Worm (Caenorhabditis elegans) whole organism, late embryonic: ENCODE measurements around the gene T28D9.16.

Source experiments
- K09A11.1 ChIP-seq: sonication (generic microtip); optimal IDR thresholded peaks from 2 replicates; lab custom pipeline; 2017; ENCODE audit warnings: antibody characterized with exemption, mild to moderate bottlenecking, missing genetic modification characterization, missing compliant biosample characterization; ENCODE audit not compliant: insufficient read depth
- T23F11.4 ChIP-seq: fragments of 200-800 bp; sonication (Bioruptor generic); optimal IDR thresholded peaks from 2 replicates; lab custom pipeline; 2018; ENCODE audit warnings: mild to moderate bottlenecking, missing genetic modification characterization, missing compliant biosample characterization
- Y22D7AL.16 ChIP-seq: sonication (generic microtip); optimal IDR thresholded peaks from 2 replicates; lab custom pipeline; 2016; ENCODE audit warnings: missing genetic modification characterization, missing compliant biosample characterization
- ahr-1 ChIP-seq: sonication (generic microtip); optimal IDR thresholded peaks from 2 replicates; lab custom pipeline; 2016; ENCODE audit warnings: missing genetic modification characterization, missing compliant biosample characterization
- ama-1 ChIP-seq: fragments of 150-350 bp; optimal IDR thresholded peaks from 2 replicates; lab custom pipeline; 2014
- ceh-14 ChIP-seq: sonication (generic microtip); optimal IDR thresholded peaks from 2 replicates; lab custom pipeline; 2016; ENCODE audit warnings: missing genotype, missing genetic modification characterization, missing compliant biosample characterization
- ceh-18 ChIP-seq: sonication (generic microtip); optimal IDR thresholded peaks from 2 replicates; lab custom pipeline; 2016; ENCODE audit warnings: missing genetic modification characterization, missing compliant biosample characterization
- ceh-19 ChIP-seq: fragments of 200-800 bp; sonication (Bioruptor generic); optimal IDR thresholded peaks from 2 replicates; lab custom pipeline; 2018; ENCODE audit warnings: mild to moderate bottlenecking, missing genetic modification characterization, missing compliant biosample characterization
- ceh-2 ChIP-seq: sonication (generic microtip); optimal IDR thresholded peaks from 2 replicates; lab custom pipeline; 2016; ENCODE audit warnings: missing genotype, missing genetic modification characterization, missing compliant biosample characterization
- ceh-22 ChIP-seq: sonication (generic microtip); optimal IDR thresholded peaks from 2 replicates; lab custom pipeline; 2017; ENCODE audit warnings: missing biosample characterization, missing genetic modification characterization
- ceh-24 ChIP-seq: sonication (generic microtip); optimal IDR thresholded peaks from 2 replicates; lab custom pipeline; 2016; ENCODE audit warnings: mild to moderate bottlenecking, missing genetic modification characterization, missing compliant biosample characterization
- ceh-30 ChIP-seq: fragments of 150-350 bp; optimal IDR thresholded peaks from 2 replicates; lab custom pipeline; 2014; ENCODE audit warnings: missing biosample characterization, missing genetic modification characterization
- ceh-45 ChIP-seq: fragments of 200-800 bp; sonication (Bioruptor generic); IDR thresholded peaks from 2 replicates; pipeline ENCODE4 v1.3.6; 2022; ENCODE audit warnings: missing genetic modification reagents, missing genetic modification characterization, missing compliant biosample characterization
- ceh-48 ChIP-seq: sonication (generic microtip); optimal IDR thresholded peaks from 2 replicates; lab custom pipeline; 2016; ENCODE audit warnings: missing genetic modification characterization, inconsistent platforms, missing compliant biosample characterization
- ceh-6 ChIP-seq: fragments of 200-800 bp; sonication (Bioruptor generic); optimal IDR thresholded peaks from 2 replicates; lab custom pipeline; 2018; ENCODE audit warnings: mild to moderate bottlenecking, missing genetic modification characterization, missing compliant biosample characterization
- ceh-9 ChIP-seq: sonication (generic microtip); optimal IDR thresholded peaks from 2 replicates; lab custom pipeline; 2016; ENCODE audit warnings: mild to moderate bottlenecking, missing genetic modification characterization, inconsistent platforms, missing compliant biosample characterization
- elt-2 ChIP-seq: sonication (generic microtip); optimal IDR thresholded peaks from 2 replicates; lab custom pipeline; 2016; ENCODE audit warnings: missing genetic modification reagents, missing genetic modification characterization, missing compliant biosample characterization
- ets-4 ChIP-seq: sonication (generic microtip); optimal IDR thresholded peaks from 2 replicates; lab custom pipeline; 2016; ENCODE audit warnings: missing genetic modification characterization, missing compliant biosample characterization
- eyg-1 ChIP-seq: sonication (generic microtip); optimal IDR thresholded peaks from 2 replicates; lab custom pipeline; 2016; ENCODE audit warnings: missing genotype, missing genetic modification characterization, missing compliant biosample characterization
- fkh-6 ChIP-seq: sonication (generic microtip); optimal IDR thresholded peaks from 2 replicates; lab custom pipeline; 2016; ENCODE audit warnings: missing genetic modification characterization, missing compliant biosample characterization
- hlh-13 ChIP-seq: fragments of 200-800 bp; sonication (Bioruptor generic); optimal IDR thresholded peaks from 2 replicates; lab custom pipeline; 2018; ENCODE audit warnings: mild to moderate bottlenecking, missing genetic modification characterization, missing compliant biosample characterization
- hlh-30 ChIP-seq: sonication (generic microtip); optimal IDR thresholded peaks from 2 replicates; lab custom pipeline; 2017; ENCODE audit warnings: antibody characterized with exemption, missing genetic modification characterization, missing compliant biosample characterization; ENCODE audit not compliant: insufficient read depth
- hlh-6 ChIP-seq: sonication (generic microtip); optimal IDR thresholded peaks from 2 replicates; lab custom pipeline; 2016; ENCODE audit warnings: missing genotype, missing genetic modification characterization, missing compliant biosample characterization
- hlh-8 ChIP-seq: sonication (generic microtip); optimal IDR thresholded peaks from 2 replicates; lab custom pipeline; 2016; ENCODE audit warnings: missing genotype, missing genetic modification characterization, missing compliant biosample characterization
- lim-6 ChIP-seq: sonication (generic microtip); optimal IDR thresholded peaks from 2 replicates; lab custom pipeline; 2016; ENCODE audit warnings: missing genetic modification characterization, missing compliant biosample characterization
- lin-11 ChIP-seq: fragments of 200-800 bp; sonication (Bioruptor generic); optimal IDR thresholded peaks from 2 replicates; lab custom pipeline; 2018; ENCODE audit warnings: mild to moderate bottlenecking, missing genetic modification characterization, missing compliant biosample characterization
- madf-2 ChIP-seq: sonication (generic microtip); optimal IDR thresholded peaks from 2 replicates; lab custom pipeline; 2017; ENCODE audit warnings: missing genetic modification characterization, missing compliant biosample characterization
- nfya-1 ChIP-seq: sonication (generic microtip); optimal IDR thresholded peaks from 2 replicates; lab custom pipeline; 2017; ENCODE audit warnings: missing genetic modification characterization, mild to moderate bottlenecking, missing compliant biosample characterization, antibody characterized with exemption, moderate library complexity
- nhr-11 ChIP-seq: fragments of 150-350 bp; optimal IDR thresholded peaks from 2 replicates; lab custom pipeline; 2014; ENCODE audit warnings: missing biosample characterization, missing genetic modification characterization
- nhr-232 ChIP-seq: sonication (generic microtip); optimal IDR thresholded peaks from 2 replicates; lab custom pipeline; 2016; ENCODE audit warnings: missing genetic modification characterization, missing compliant biosample characterization
- pag-3 ChIP-seq: sonication (generic microtip); optimal IDR thresholded peaks from 2 replicates; lab custom pipeline; 2016; ENCODE audit warnings: missing compliant biosample characterization, missing genetic modification characterization, borderline replicate concordance
- pat-9 ChIP-seq: fragments of 200-800 bp; sonication (Bioruptor generic); optimal IDR thresholded peaks from 2 replicates; lab custom pipeline; 2018; ENCODE audit warnings: mild to moderate bottlenecking, missing genetic modification characterization, moderate library complexity, missing compliant biosample characterization
- pax-1 ChIP-seq: fragments of 150-350 bp; optimal IDR thresholded peaks from 2 replicates; lab custom pipeline; 2014; ENCODE audit warnings: missing biosample characterization, missing genetic modification characterization
- pha-2 ChIP-seq: sonication (generic microtip); optimal IDR thresholded peaks from 2 replicates; lab custom pipeline; 2017; ENCODE audit warnings: mild to moderate bottlenecking, missing genetic modification characterization, missing compliant biosample characterization
- pha-4 ChIP-seq: fragments of 150-350 bp; optimal IDR thresholded peaks from 2 replicates; lab custom pipeline; 2018; ENCODE audit warnings: missing biosample characterization, missing genetic modification reagents, missing genetic modification characterization
- pros-1 ChIP-seq: fragments of 150-350 bp; optimal IDR thresholded peaks from 2 replicates; lab custom pipeline; 2014; ENCODE audit warnings: missing biosample characterization, missing genetic modification reagents, missing genetic modification characterization
- ref-2 ChIP-seq: sonication (generic microtip); optimal IDR thresholded peaks from 2 replicates; lab custom pipeline; 2016; ENCODE audit warnings: missing genetic modification characterization, missing compliant biosample characterization
- sdc-2 ChIP-seq: sonication (generic microtip); optimal IDR thresholded peaks from 2 replicates; lab custom pipeline; 2016; ENCODE audit warnings: missing genotype, missing genetic modification characterization, missing compliant biosample characterization
- sox-4 ChIP-seq: sonication (generic microtip); optimal IDR thresholded peaks from 2 replicates; lab custom pipeline; 2017; ENCODE audit warnings: mild to moderate bottlenecking, missing genetic modification characterization, inconsistent platforms, missing compliant biosample characterization
- tbx-2 ChIP-seq: sonication (generic microtip); optimal IDR thresholded peaks from 2 replicates; lab custom pipeline; 2016; ENCODE audit warnings: missing genetic modification characterization, missing compliant biosample characterization
- tbx-7 ChIP-seq: sonication (generic microtip); optimal IDR thresholded peaks from 2 replicates; lab custom pipeline; 2016; ENCODE audit warnings: missing genotype, missing genetic modification characterization, missing compliant biosample characterization
- ttx-3 ChIP-seq: sonication (generic microtip); optimal IDR thresholded peaks from 2 replicates; lab custom pipeline; 2016; ENCODE audit warnings: missing genetic modification reagents, missing genetic modification characterization, missing compliant biosample characterization
- unc-3 ChIP-seq, 2 experiments: fragments of 200-800 bp in 1 of 2; sonication (Bioruptor generic) in 1 of 2; sonication (generic microtip) in 1 of 2; conservative IDR thresholded peaks in 1 of 2; optimal IDR thresholded peaks in 1 of 2; 2 replicates each; pipeline versions ENCODE4 v1.3.6 to Lab custom; 2016 to 2022; ENCODE audit warnings: missing compliant biosample characterization in 2 of 2, missing genetic modification characterization in 2 of 2, missing genetic modification reagents in 1 of 2
- zip-5 ChIP-seq: sonication (generic microtip); optimal IDR thresholded peaks from 2 replicates; lab custom pipeline; 2016; ENCODE audit warnings: missing genetic modification characterization, missing compliant biosample characterization
- ztf-16 ChIP-seq: sonication (generic microtip); optimal IDR thresholded peaks from 2 replicates; lab custom pipeline; 2017; ENCODE audit warnings: missing genetic modification characterization, missing compliant biosample characterization

Gene T28D9.16

DNA sequence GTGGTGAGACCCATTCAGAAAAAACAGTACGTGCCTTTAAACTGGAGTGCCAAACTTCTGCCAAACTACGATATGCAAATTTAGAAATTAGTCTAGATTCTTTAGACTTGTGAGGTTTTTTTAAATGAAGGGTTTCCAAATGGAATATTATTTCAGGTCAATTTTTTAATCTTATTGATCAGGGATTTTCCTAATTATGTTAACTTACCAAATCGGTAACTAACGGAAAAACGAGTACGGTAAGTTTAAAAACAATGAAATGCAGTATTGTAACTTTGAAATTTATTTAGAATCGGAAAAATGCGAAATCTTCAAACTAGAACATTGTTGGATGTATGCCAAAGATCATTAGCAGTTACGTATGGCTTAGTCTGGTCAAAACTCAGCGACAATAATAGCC is 40.8 kb downstream of the T28D9.16 start, which contains the start of gene C56E6.7:
Gene C56E6.7 (plus strand): TSS at position 301 of the 400 bp plus-strand sequence.
- no peak for TF ChIP-seq ref-2 (tag; lab: Kevin White, UChicago)
- no peak for TF ChIP-seq ama-1
- no peak for TF ChIP-seq hlh-8 (tag; lab: Kevin White, UChicago)
- no peak for TF ChIP-seq pat-9 (tag; lab: Kevin White, UChicago)
- TF ChIP-seq ceh-24 (tag; lab: Kevin White, UChicago): no peak
- no peak for TF ChIP-seq nhr-11 (tag; lab: Kevin White, UChicago)
- no peak for TF ChIP-seq pag-3 (tag; lab: Kevin White, UChicago)
- no peak for TF ChIP-seq ceh-2
- no peak for TF ChIP-seq unc-3 (GFP tag; conservative IDR thresholded peaks at IDR 0.05; lab: Robert Waterston, UW)
- no peak for TF ChIP-seq unc-3 (tag; optimal IDR thresholded peaks at IDR 0.05; lab: Kevin White, UChicago)
- no peak for TF ChIP-seq fkh-6 (tag; lab: Kevin White, UChicago)
- no peak for TF ChIP-seq nhr-232 (tag; lab: Kevin White, UChicago)
- no peak for TF ChIP-seq hlh-6 (tag; lab: Kevin White, UChicago)
- TF ChIP-seq hlh-13 (GFP tag; lab: Kevin White, UChicago): no peak
- no peak for TF ChIP-seq madf-2 (tag; lab: Kevin White, UChicago)
- no peak for TF ChIP-seq lin-11 (tag; lab: Kevin White, UChicago)
- no peak for TF ChIP-seq Y22D7AL.16 (tag; lab: Kevin White, UChicago)

DNA sequence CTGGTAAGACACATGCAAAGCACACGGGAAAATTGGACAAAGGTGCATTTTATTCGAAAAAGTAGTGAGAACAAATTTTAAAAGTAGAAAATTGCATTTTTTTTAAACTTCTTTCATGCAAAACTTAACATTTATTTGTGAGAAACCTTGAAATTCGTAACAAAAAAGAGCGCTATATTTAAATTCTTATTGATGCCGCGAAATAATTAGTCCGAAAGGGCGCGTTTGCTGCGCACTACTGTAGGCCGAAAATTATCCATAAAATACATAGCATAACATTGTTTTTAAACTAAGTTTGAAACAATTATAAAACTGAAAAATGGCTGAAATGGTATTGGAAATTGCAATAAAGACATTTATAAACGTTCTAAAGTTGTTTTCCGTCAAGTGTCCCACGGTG is 44.2 kb downstream of the T28D9.16 start:
- TF ChIP-seq tbx-2 (tag; lab: Kevin White, UChicago) (no peak), ceh-24 (tag; lab: Kevin White, UChicago) (no peak), madf-2 (tag; lab: Kevin White, UChicago) (no peak), Y22D7AL.16 (tag; lab: Kevin White, UChicago) (no peak), fkh-6 (tag; lab: Kevin White, UChicago) (no peak), ceh-45 (GFP tag; lab: Robert Waterston, UW) (no peak), ceh-6 (GFP tag; lab: Kevin White, UChicago) (no peak), ceh-18 (tag; lab: Kevin White, UChicago) (no peak), pag-3 (tag; lab: Kevin White, UChicago) (no peak), ama-1 (no peak), lim-6 (tag; lab: Kevin White, UChicago) (no peak)

DNA sequence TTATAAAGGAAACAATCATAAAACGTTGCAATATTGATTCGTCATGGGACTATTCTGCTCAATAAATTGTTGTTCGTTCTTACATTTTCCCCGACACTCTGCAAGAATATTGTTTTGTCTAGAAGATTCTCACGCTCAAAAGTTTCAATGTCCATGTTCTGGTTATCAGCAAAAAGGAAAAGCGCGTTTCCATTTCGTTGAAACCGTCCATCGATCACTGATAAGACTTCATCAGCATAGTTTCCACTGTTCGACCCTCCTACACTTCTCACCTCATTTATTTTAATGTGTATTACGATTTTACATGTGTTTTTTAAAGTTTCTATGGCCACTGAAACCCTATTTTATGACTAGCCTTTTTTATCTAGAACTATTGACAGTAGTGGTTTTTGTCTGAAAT is 44.6 kb downstream of the T28D9.16 start:
- TF ChIP-seq zip-5 (tag; lab: Kevin White, UChicago): no peak
- no peak for TF ChIP-seq nfya-1 (tag; lab: Kevin White, UChicago)
- TF ChIP-seq ttx-3 (tag; lab: Kevin White, UChicago): no peak
- no peak for TF ChIP-seq K09A11.1
- no peak for TF ChIP-seq ceh-19 (GFP tag; lab: Kevin White, UChicago)
- TF ChIP-seq pha-2 (tag; lab: Kevin White, UChicago): no peak
- TF ChIP-seq nhr-11 (tag; lab: Kevin White, UChicago): no peak
- no peak for TF ChIP-seq pha-4 (tag; lab: Kevin White, UChicago)
- no peak for TF ChIP-seq ceh-22
- TF ChIP-seq lin-11 (tag; lab: Kevin White, UChicago): no peak
- no peak for TF ChIP-seq hlh-6 (tag; lab: Kevin White, UChicago)
- TF ChIP-seq ztf-16: no peak
- no peak for TF ChIP-seq tbx-7
- no peak for TF ChIP-seq ama-1
- no peak for TF ChIP-seq eyg-1
- no peak for TF ChIP-seq ahr-1 (tag; lab: Kevin White, UChicago)
- TF ChIP-seq sdc-2: no peak
- no peak for TF ChIP-seq ceh-24 (tag; lab: Kevin White, UChicago)
- TF ChIP-seq T23F11.4 (GFP tag; lab: Kevin White, UChicago): no peak
- no peak for TF ChIP-seq ets-4
- TF ChIP-seq, all 69 proteins: peak for 0

DNA sequence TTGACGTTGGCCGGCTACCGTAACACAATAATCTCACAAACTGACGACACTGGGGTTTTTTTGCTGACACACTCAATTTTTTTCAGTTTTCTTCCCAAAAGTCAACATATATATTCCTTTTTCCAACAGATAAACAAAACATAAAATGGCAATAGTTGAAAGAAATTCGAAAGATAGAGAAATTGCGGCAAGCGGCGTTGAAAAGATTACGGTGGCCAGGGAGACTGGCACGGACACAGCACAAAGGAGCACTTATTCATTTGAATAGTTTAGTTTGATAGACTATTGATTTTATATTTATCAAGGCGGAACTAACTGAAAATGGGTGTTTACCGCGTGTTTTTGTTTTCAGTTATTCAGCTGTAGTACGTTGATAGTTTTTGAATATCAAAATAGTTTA is 45.8 kb downstream of the T28D9.16 start, which contains the start of gene toe-2:
Gene toe-2 (minus strand): TSS at position 70 of the 400 bp plus-strand sequence.
- TF ChIP-seq ceh-45 (GFP tag; lab: Robert Waterston, UW) (no peak), ceh-30 (tag; lab: Kevin White, UChicago) (no peak), ceh-48 (no peak), K09A11.1 (no peak), hlh-30 (tag; lab: Kevin White, UChicago) (no peak), pros-1 (no peak), elt-2 (no peak), pha-4 (tag; lab: Kevin White, UChicago) (no peak), ceh-14 (tag; lab: Kevin White, UChicago) (no peak), sox-4 (tag; lab: Kevin White, UChicago) (no peak), ceh-22 (no peak), lin-11 (tag; lab: Kevin White, UChicago) (no peak), ceh-9 (no peak), ztf-16 (no peak), pax-1 (tag; lab: Kevin White, UChicago) (no peak), tbx-7 (no peak), ahr-1 (tag; lab: Kevin White, UChicago) (no peak)
